Fruit fly (Drosophila melanogaster): ENCODE results near the gene CG15385.

CG15385 gene

DNA sequence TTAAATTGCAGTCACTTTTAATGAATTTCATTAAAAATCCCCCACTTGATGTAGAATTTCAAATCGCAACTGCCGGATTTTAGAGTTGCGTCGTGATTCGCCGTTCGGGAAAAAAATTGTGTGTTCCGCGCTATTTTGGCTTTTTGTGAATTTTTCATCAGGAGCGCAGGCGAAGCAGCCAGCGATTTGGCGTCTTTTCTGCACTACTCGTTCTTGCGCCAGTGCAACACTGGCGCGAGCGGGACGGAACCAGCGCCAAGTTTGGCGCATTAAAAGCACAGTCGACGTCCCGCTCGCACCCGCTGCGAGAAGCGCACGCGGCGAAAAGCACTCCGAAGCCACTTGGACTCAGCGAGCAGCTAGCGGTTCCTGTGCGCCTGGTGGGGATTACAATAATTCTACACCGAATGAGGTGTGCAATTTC, 19.0 kb downstream of the CG15385 start (continued):
- TF ChIP-seq al (GFP tag; IDR thresholded peaks at IDR 0.05): no peak
- TF ChIP-seq Sin3A (optimal IDR thresholded peaks at IDR 0.05): peak; percentile 3
- TF ChIP-seq chinmo (GFP tag; IDR thresholded peaks at IDR 0.05; ENCODE audit: partially characterized antibody): no peak
- no peak for TF ChIP-seq stc (GFP tag; IDR thresholded peaks at IDR 0.05)
- TF ChIP-seq fd102C (GFP tag; optimal IDR thresholded peaks at IDR 0.05): no peak
- TF ChIP-seq fru (optimal IDR thresholded peaks at IDR 0.05): no peak
- TF ChIP-seq sqz (GFP tag; optimal IDR thresholded peaks at IDR 0.05): peak; percentile 86
- no peak for TF ChIP-seq Atf-2 (GFP tag; optimal IDR thresholded peaks at IDR 0.05)
- peak; percentile 83 for TF ChIP-seq dm (GFP tag; optimal IDR thresholded peaks at IDR 0.05)
- TF ChIP-seq CG12071 (GFP tag; optimal IDR thresholded peaks at IDR 0.05): peak; percentile 78
- TF ChIP-seq CG14441 (GFP tag; IDR thresholded peaks at IDR 0.05): no peak
- TF ChIP-seq fd64A (GFP tag; optimal IDR thresholded peaks at IDR 0.05): peak; percentile 21
- no peak for TF ChIP-seq Ravus (GFP tag; IDR thresholded peaks at IDR 0.05)
- TF ChIP-seq CG13775 (GFP tag; optimal IDR thresholded peaks at IDR 0.05): no peak
- no peak for TF ChIP-seq D19B (GFP tag; optimal IDR thresholded peaks at IDR 0.05)
- TF ChIP-seq ftz-f1 (GFP tag; optimal IDR thresholded peaks at IDR 0.05): peak; percentile 95
- TF ChIP-seq Elba2 (GFP tag; optimal IDR thresholded peaks at IDR 0.05): no peak
- TF ChIP-seq CG9215 (GFP tag; IDR thresholded peaks at IDR 0.05): no peak
- peak; percentile 53 for TF ChIP-seq CG6854 (GFP tag; optimal IDR thresholded peaks at IDR 0.05)
- TF ChIP-seq CG18764 (GFP tag; optimal IDR thresholded peaks at IDR 0.05): no peak
- no peak for TF ChIP-seq Neu2 (GFP tag; optimal IDR thresholded peaks at IDR 0.05; ENCODE audit: borderline replicate concordance)
- no peak for TF ChIP-seq sisA (GFP tag; IDR thresholded peaks at IDR 0.05)
- TF ChIP-seq CG16813 (GFP tag; IDR thresholded peaks at IDR 0.05; ENCODE audit: partially characterized antibody): no peak
- TF ChIP-seq CG17829 (tag; optimal IDR thresholded peaks at IDR 0.05): peak; percentile 33
- no peak for TF ChIP-seq dimm (GFP tag; IDR thresholded peaks at IDR 0.05)
- TF ChIP-seq trem (tag; optimal IDR thresholded peaks at IDR 0.05): peak; percentile 31
- TF ChIP-seq CG6689 (GFP tag; IDR thresholded peaks at IDR 0.05): no peak
- TF ChIP-seq CG17802 (tag; optimal IDR thresholded peaks at IDR 0.05): no peak
- TF ChIP-seq lov (optimal IDR thresholded peaks at IDR 0.05): no peak
- no peak for TF ChIP-seq lov (GFP tag; IDR thresholded peaks at IDR 0.05)
- peak; percentile 22 for TF ChIP-seq CG10979 (tag; optimal IDR thresholded peaks at IDR 0.05)
- TF ChIP-seq CG7271 (tag; optimal IDR thresholded peaks at IDR 0.05): no peak
- no peak for TF ChIP-seq bowl (GFP tag; IDR thresholded peaks at IDR 0.05)
- TF ChIP-seq CG2129 (GFP tag; IDR thresholded peaks at IDR 0.05; ENCODE audit: partially characterized antibody): no peak
- peak; percentile 15 for TF ChIP-seq CG18011 (GFP tag; optimal IDR thresholded peaks at IDR 0.05)
- no peak for TF ChIP-seq ash1 (GFP tag; optimal IDR thresholded peaks at IDR 0.05)
- TF ChIP-seq CG15073 (GFP tag; optimal IDR thresholded peaks at IDR 0.05): no peak
- no peak for TF ChIP-seq pnt (GFP tag; optimal IDR thresholded peaks at IDR 0.05)
- TF ChIP-seq CkIIα-i1 (GFP tag; IDR thresholded peaks at IDR 0.05): no peak
- peak; percentile 78 for TF ChIP-seq B-H2 (GFP tag; optimal IDR thresholded peaks at IDR 0.05)
- TF ChIP-seq ewg (GFP tag; optimal IDR thresholded peaks at IDR 0.05): peak; percentile 81
- TF ChIP-seq Atf6 (GFP tag; IDR thresholded peaks at IDR 0.05): no peak
- TF ChIP-seq Dref (GFP tag; IDR thresholded peaks at IDR 0.05): no peak
- TF ChIP-seq mam (GFP tag; optimal IDR thresholded peaks at IDR 0.05): peak; percentile 37
- TF ChIP-seq CG12219 (GFP tag; optimal IDR thresholded peaks at IDR 0.05): peak; percentile 25
- peak; percentile 69 for TF ChIP-seq Sry-β (GFP tag; optimal IDR thresholded peaks at IDR 0.05)
- TF ChIP-seq CG30403 (GFP tag; optimal IDR thresholded peaks at IDR 0.05): no peak
- peak; percentile 87 for TF ChIP-seq HmgZ (tag; optimal IDR thresholded peaks at IDR 0.05)
- no peak for TF ChIP-seq gcm2 (GFP tag; optimal IDR thresholded peaks at IDR 0.05)
- TF ChIP-seq Hr39 (optimal IDR thresholded peaks at IDR 0.05): no peak
- peak; percentile 40 for TF ChIP-seq D19A (tag; optimal IDR thresholded peaks at IDR 0.05)
- no peak for TF ChIP-seq CG4424 (GFP tag; optimal IDR thresholded peaks at IDR 0.05)
- TF ChIP-seq CG11456 (GFP tag; IDR thresholded peaks at IDR 0.05): no peak
- TF ChIP-seq Deaf1 (tag; optimal IDR thresholded peaks at IDR 0.05): peak; percentile 83
